Worm (Caenorhabditis elegans) whole organism, L4 larva: ENCODE measurements around the gene C30G7.2.

Experiments used
- arid-1 ChIP-seq: fragments of 200-800 bp; sonication (Bioruptor generic); conservative IDR thresholded peaks from 2 replicates; pipeline ENCODE4 v1.3.6; 2022; ENCODE audit warnings: missing genetic modification reagents, missing genetic modification characterization, missing compliant biosample characterization
- saeg-2 ChIP-seq: fragments of 200-800 bp; sonication (Bioruptor generic); IDR thresholded peaks from 2 replicates; pipeline ENCODE4 v1.3.6; 2022; ENCODE audit warnings: missing genetic modification reagents, missing genetic modification characterization, missing compliant biosample characterization

DNA sequence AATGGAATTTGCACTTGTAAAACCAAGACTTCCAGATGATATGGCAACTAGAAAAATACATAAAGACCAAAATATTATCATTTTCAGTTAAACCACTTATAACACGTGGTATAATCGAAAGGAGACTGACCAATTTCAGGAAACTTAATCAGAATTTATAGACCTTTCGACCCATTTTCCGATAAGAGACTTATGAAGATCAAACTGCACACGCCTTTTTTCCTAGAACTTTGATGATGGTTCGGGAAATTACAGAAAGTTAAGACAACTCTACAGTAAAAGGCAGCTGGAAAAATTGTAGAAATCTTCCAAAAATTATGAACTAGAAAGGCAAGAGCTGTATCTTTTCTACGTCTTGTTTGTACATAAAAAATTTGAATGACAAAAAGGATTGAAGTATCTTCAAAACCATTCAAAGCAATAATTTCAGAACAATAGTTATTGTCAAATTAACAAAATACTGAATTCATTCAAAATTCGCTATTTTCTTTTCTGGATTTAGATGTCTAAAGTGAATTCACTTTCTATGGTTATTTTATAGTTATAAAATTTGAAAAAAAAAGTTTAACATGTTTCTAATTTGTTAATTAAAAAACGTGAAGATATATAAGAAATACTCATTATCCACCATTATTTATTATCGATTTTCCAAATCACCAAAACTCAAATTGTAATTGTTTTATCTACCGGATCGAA lies 43.2 kb upstream of the C30G7.2 start, which contains the start of the genes mpst-2 and H12D21.5:
- TF ChIP-seq saeg-2 (no peak), arid-1 (GFP tag; lab: Robert Waterston, UW) (no peak)
